Worm (Caenorhabditis elegans) whole organism, L4 larva: ENCODE data around the gene pmt-1.

Experiments used
- D1046.2 ChIP-seq: fragments of 200-800 bp; sonication (Bioruptor generic); IDR thresholded peaks from 2 replicates; pipeline ENCODE4 v1.3.6; 2022; ENCODE audit warnings: missing genetic modification characterization, missing compliant biosample characterization
- F10B5.3 ChIP-seq: sonication (generic microtip); optimal IDR thresholded peaks from 2 replicates; lab custom pipeline; 2016; ENCODE audit warnings: mild to moderate bottlenecking, missing genetic modification characterization, missing compliant biosample characterization
- F37D6.2 ChIP-seq: sonication (generic microtip); optimal IDR thresholded peaks from 2 replicates; lab custom pipeline; 2016; ENCODE audit warnings: mild to moderate bottlenecking, missing genetic modification characterization, missing compliant biosample characterization
- R02D3.7 ChIP-seq: fragments of 150-350 bp; sonication (generic microtip); optimal IDR thresholded peaks from 3 replicates; lab custom pipeline; 2014; ENCODE audit warnings: missing biosample characterization, missing genetic modification characterization
- T20F7.1 ChIP-seq: fragments of 200-800 bp; sonication (Bioruptor generic); optimal IDR thresholded peaks from 2 replicates; lab custom pipeline; 2018; ENCODE audit warnings: mild to moderate bottlenecking, missing genetic modification characterization, missing compliant biosample characterization
- Y75B8A.6 ChIP-seq: fragments of 200-800 bp; sonication (Bioruptor generic); IDR thresholded peaks from 2 replicates; pipeline ENCODE4 v1.3.6; 2022; ENCODE audit warnings: missing genetic modification reagents, missing genetic modification characterization, missing compliant biosample characterization
- ZK546.5 ChIP-seq, 2 experiments: sonication (generic microtip); optimal IDR thresholded peaks; 2 replicates each; lab custom pipeline; 2017; ENCODE audit warnings: missing biosample characterization in 2 of 2, missing genetic modification characterization in 2 of 2
- ama-1 ChIP-seq: fragments of 150-350 bp; optimal IDR thresholded peaks from 2 replicates; lab custom pipeline; 2014; ENCODE audit warnings: inconsistent platforms, mixed read lengths
- arid-1 ChIP-seq: fragments of 200-800 bp; sonication (Bioruptor generic); conservative IDR thresholded peaks from 2 replicates; pipeline ENCODE4 v1.3.6; 2022; ENCODE audit warnings: missing genetic modification reagents, missing genetic modification characterization, missing compliant biosample characterization
- attf-4 ChIP-seq: sonication (generic microtip); optimal IDR thresholded peaks from 3 replicates; lab custom pipeline; 2017; ENCODE audit warnings: missing biosample characterization, missing genetic modification characterization
- ceh-20 ChIP-seq: fragments of 200-800 bp; sonication (Bioruptor generic); IDR thresholded peaks from 2 replicates; pipeline ENCODE4 v1.3.6; 2022; ENCODE audit warnings: missing genetic modification reagents, missing genetic modification characterization, missing compliant biosample characterization
- ceh-28 ChIP-seq: fragments of 150-350 bp; optimal IDR thresholded peaks from 2 replicates; lab custom pipeline; 2014; ENCODE audit warnings: missing biosample characterization, missing genetic modification reagents, missing genetic modification characterization
- ceh-82 ChIP-seq: sonication (generic microtip); optimal IDR thresholded peaks from 2 replicates; lab custom pipeline; 2017; ENCODE audit warnings: missing biosample characterization, missing genetic modification characterization
- cey-2 ChIP-seq: sonication (generic microtip); optimal IDR thresholded peaks from 3 replicates; lab custom pipeline; 2017; ENCODE audit warnings: missing genetic modification characterization, mild to moderate bottlenecking, missing compliant biosample characterization, antibody characterized with exemption, borderline replicate concordance; ENCODE audit not compliant: insufficient read depth
- daf-19 ChIP-seq: fragments of 200-800 bp; sonication (Bioruptor generic); conservative IDR thresholded peaks from 2 replicates; pipeline ENCODE4 v1.3.6; 2022; ENCODE audit warnings: missing genetic modification characterization, missing compliant biosample characterization
- dmd-8 ChIP-seq: fragments of 200-800 bp; sonication (Bioruptor generic); IDR thresholded peaks from 2 replicates; pipeline ENCODE4 v1.3.6; 2022; ENCODE audit warnings: missing genetic modification characterization, missing compliant biosample characterization
- dmd-9 ChIP-seq: fragments of 200-800 bp; sonication (Bioruptor generic); IDR thresholded peaks from 2 replicates; pipeline ENCODE4 v1.3.6; 2022; ENCODE audit warnings: missing genetic modification reagents, missing genetic modification characterization, missing compliant biosample characterization
- egl-43 ChIP-seq: fragments of 200-800 bp; sonication (Bioruptor generic); IDR thresholded peaks from 2 replicates; pipeline ENCODE4 v1.3.6; 2022; ENCODE audit warnings: missing genetic modification reagents, missing genetic modification characterization, missing compliant biosample characterization
- fkh-10 ChIP-seq: fragments of 150-350 bp; optimal IDR thresholded peaks from 2 replicates; lab custom pipeline; 2014; ENCODE audit warnings: missing biosample characterization, missing genetic modification reagents, missing genetic modification characterization
- fos-1 ChIP-seq: fragments of 150-350 bp; optimal IDR thresholded peaks from 2 replicates; lab custom pipeline; 2014; ENCODE audit warnings: missing biosample characterization, missing genetic modification characterization
- gei-8 ChIP-seq: fragments of 200-800 bp; sonication (Bioruptor generic); optimal IDR thresholded peaks from 2 replicates; lab custom pipeline; 2018; ENCODE audit warnings: mild to moderate bottlenecking, missing genetic modification characterization, missing compliant biosample characterization
- hlh-11 ChIP-seq: fragments of 200-800 bp; sonication (Bioruptor generic); optimal IDR thresholded peaks from 2 replicates; lab custom pipeline; 2018; ENCODE audit warnings: mild to moderate bottlenecking, missing genetic modification characterization, missing compliant biosample characterization
- hmg-1.1 ChIP-seq: fragments of 200-800 bp; sonication (Bioruptor generic); IDR thresholded peaks from 2 replicates; pipeline ENCODE4 v1.3.6; 2022; ENCODE audit warnings: missing genetic modification reagents, missing genetic modification characterization, missing compliant biosample characterization
- jun-1 ChIP-seq: fragments of 150-350 bp; optimal IDR thresholded peaks from 2 replicates; lab custom pipeline; 2014; ENCODE audit warnings: missing biosample characterization, missing genetic modification reagents, missing genetic modification characterization
- lin-1 ChIP-seq: fragments of 200-800 bp; sonication (Bioruptor generic); IDR thresholded peaks from 2 replicates; pipeline ENCODE4 v1.3.6; 2022; ENCODE audit warnings: missing genetic modification reagents, missing genetic modification characterization, missing compliant biosample characterization
- lin-13 ChIP-seq: fragments of 150-350 bp; optimal IDR thresholded peaks from 2 replicates; lab custom pipeline; 2014; ENCODE audit warnings: missing biosample characterization, missing genetic modification reagents, missing genetic modification characterization
- lin-29 ChIP-seq: fragments of 200-800 bp; sonication (Bioruptor generic); IDR thresholded peaks from 2 replicates; pipeline ENCODE4 v1.3.6; 2022; ENCODE audit warnings: missing genetic modification reagents, missing genetic modification characterization, missing compliant biosample characterization
- lir-3 ChIP-seq: sonication (generic microtip); optimal IDR thresholded peaks from 2 replicates; lab custom pipeline; 2016; ENCODE audit warnings: mild to moderate bottlenecking, missing genetic modification characterization, missing compliant biosample characterization
- lsy-2 ChIP-seq, 2 experiments: fragments of 150-350 bp in 1 of 2; sonication (generic microtip) in 1 of 2; optimal IDR thresholded peaks; 2 replicates each; lab custom pipeline; 2014 to 2017; ENCODE audit warnings: missing biosample characterization in 2 of 2, missing genetic modification characterization in 2 of 2
- madf-9 ChIP-seq: fragments of 200-800 bp; sonication (Bioruptor generic); conservative IDR thresholded peaks from 2 replicates; pipeline ENCODE4 v1.3.6; 2022; ENCODE audit warnings: missing genetic modification reagents, missing genetic modification characterization, missing compliant biosample characterization
- mep-1 ChIP-seq: fragments of 150-350 bp; sonication (generic microtip); optimal IDR thresholded peaks from 3 replicates; lab custom pipeline; 2014; ENCODE audit warnings: missing biosample characterization, missing genetic modification characterization
- mes-2 ChIP-seq: sonication (generic microtip); optimal IDR thresholded peaks from 2 replicates; lab custom pipeline; 2016; ENCODE audit warnings: missing genotype, mild to moderate bottlenecking, missing genetic modification characterization, missing compliant biosample characterization; ENCODE audit not compliant: poor library complexity, severe bottlenecking
- nhr-11 ChIP-seq: fragments of 150-350 bp; optimal IDR thresholded peaks from 2 replicates; lab custom pipeline; 2014; ENCODE audit warnings: missing biosample characterization, missing genetic modification characterization
- nhr-28 ChIP-seq: fragments of 150-350 bp; optimal IDR thresholded peaks from 2 replicates; lab custom pipeline; 2014; ENCODE audit warnings: missing biosample characterization, missing genetic modification characterization
- nhr-41 ChIP-seq: fragments of 200-800 bp; sonication (Bioruptor generic); IDR thresholded peaks from 2 replicates; pipeline ENCODE4 v1.3.6; 2022; ENCODE audit warnings: missing genetic modification reagents, missing genetic modification characterization, missing compliant biosample characterization
- nhr-42 ChIP-seq: fragments of 200-800 bp; sonication (Bioruptor generic); IDR thresholded peaks from 2 replicates; pipeline ENCODE4 v1.3.6; 2022; ENCODE audit warnings: missing genetic modification characterization, missing compliant biosample characterization
- nhr-6 ChIP-seq: fragments of 150-350 bp; optimal IDR thresholded peaks from 2 replicates; lab custom pipeline; 2014; ENCODE audit warnings: missing biosample characterization, missing genetic modification characterization
- nhr-77 ChIP-seq: fragments of 150-350 bp; optimal IDR thresholded peaks from 2 replicates; lab custom pipeline; 2014; ENCODE audit warnings: missing biosample characterization, missing genetic modification characterization
- set-16 ChIP-seq: fragments of 200-800 bp; sonication (Bioruptor generic); IDR thresholded peaks from 2 replicates; pipeline ENCODE4 v1.3.6; 2022; ENCODE audit warnings: missing genetic modification reagents, missing genetic modification characterization, missing compliant biosample characterization
- skn-1 ChIP-seq: fragments of 150-350 bp; optimal IDR thresholded peaks from 2 replicates; lab custom pipeline; 2014; ENCODE audit warnings: missing biosample characterization, missing genetic modification characterization
- spr-3 ChIP-seq: fragments of 200-800 bp; sonication (Bioruptor generic); optimal IDR thresholded peaks from 2 replicates; lab custom pipeline; 2018; ENCODE audit warnings: mild to moderate bottlenecking, missing genetic modification characterization, missing compliant biosample characterization
- tag-97 ChIP-seq: fragments of 200-800 bp; sonication (Bioruptor generic); IDR thresholded peaks from 2 replicates; pipeline ENCODE4 v1.3.6; 2022; ENCODE audit warnings: missing genetic modification characterization, missing compliant biosample characterization
- unc-130 ChIP-seq: sonication (generic microtip); optimal IDR thresholded peaks from 2 replicates; lab custom pipeline; 2016; ENCODE audit warnings: missing genetic modification reagents, missing genetic modification characterization, missing compliant biosample characterization
- unc-62 ChIP-seq, 3 experiments: fragments of 150-350 bp in 1 of 3; sonication (generic microtip); optimal IDR thresholded peaks in 2 of 3; peaks in 1 of 3; 1 replicate in 1 of 3; 2 replicates in 2 of 3; lab custom pipeline; 2014 to 2017; ENCODE audit warnings: missing biosample characterization in 3 of 3, missing genetic modification characterization in 3 of 3, missing genetic modification reagents in 3 of 3, missing genotype in 1 of 3
- vab-7 ChIP-seq: fragments of 200-800 bp; sonication (Bioruptor generic); IDR thresholded peaks from 2 replicates; pipeline ENCODE4 v1.3.6; 2022; ENCODE audit warnings: missing genetic modification reagents, missing genetic modification characterization, missing compliant biosample characterization
- zfp-3 ChIP-seq: fragments of 200-800 bp; sonication (Bioruptor generic); conservative IDR thresholded peaks from 2 replicates; pipeline ENCODE4 v1.3.6; 2022; ENCODE audit warnings: missing genetic modification reagents, missing genetic modification characterization, missing compliant biosample characterization
- zip-11 ChIP-seq: fragments of 200-800 bp; sonication (Bioruptor generic); IDR thresholded peaks from 2 replicates; pipeline ENCODE4 v1.3.6; 2022; ENCODE audit warnings: missing genetic modification characterization, missing compliant biosample characterization
- ztf-11 ChIP-seq: fragments of 150-350 bp; optimal IDR thresholded peaks from 2 replicates; lab custom pipeline; 2014; ENCODE audit warnings: missing biosample characterization, missing genetic modification characterization

pmt-1 gene

DNA sequence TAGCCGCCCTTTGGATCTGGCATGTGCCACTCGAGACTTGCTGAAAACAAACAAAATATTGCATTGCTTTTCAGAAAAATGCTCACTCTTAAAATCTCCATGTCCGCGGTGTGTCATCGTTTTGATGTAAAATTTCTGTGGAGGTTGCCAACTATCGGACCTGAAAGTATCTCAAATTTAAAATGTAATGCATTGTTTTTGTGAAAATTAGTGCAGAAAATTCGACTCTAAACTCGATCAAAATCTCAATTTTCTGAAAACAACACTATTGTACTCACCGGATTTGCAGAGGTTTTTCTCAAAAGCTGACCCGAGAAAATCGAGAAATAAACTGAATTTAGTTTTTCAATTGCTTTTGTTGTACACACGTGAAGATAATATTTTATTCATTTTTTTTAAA lies 40.8 kb downstream of the pmt-1 start, which contains the start of gene T16D1.1:
TSS of gene T16D1.1 (minus strand) at position 101 of the 400 bp plus-strand sequence.
- no peak for TF ChIP-seq ama-1 (lab: Kevin White, UChicago)

DNA sequence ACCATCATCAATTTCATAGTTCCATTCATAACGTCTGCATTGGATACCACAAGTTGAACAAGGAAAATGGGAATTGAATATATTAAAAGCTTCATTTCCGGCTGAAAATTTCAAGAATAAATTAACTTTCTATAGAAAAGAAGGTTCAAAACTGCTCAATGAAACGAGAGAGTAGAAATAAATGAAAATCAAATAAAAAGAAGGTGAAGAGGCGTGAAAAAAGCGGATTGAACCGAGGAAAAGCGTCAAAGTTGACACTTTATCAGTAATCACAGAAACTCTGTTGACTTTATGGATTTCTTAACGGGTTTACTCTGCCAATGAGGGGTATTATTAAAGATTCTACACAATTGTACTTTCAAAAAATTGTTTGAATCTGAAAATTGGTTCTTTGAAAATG lies 44.0 kb downstream of the pmt-1 start, which contains the start of gene pho-4:
TSS of gene pho-4 (minus strand) at position 101 of the 400 bp plus-strand sequence.
- TF ChIP-seq D1046.2 (GFP tag; lab: Robert Waterston, UW) (no peak), nhr-77 (tag; lab: Kevin White, UChicago) (no peak), unc-62 (GFP tag; optimal IDR thresholded peaks at IDR 0.05 in 1 of 2; lab: Kevin White, UChicago) (no peak), unc-62 (tag; optimal IDR thresholded peaks at IDR 0.05; lab: Kevin White, UChicago) (no peak), ZK546.5 (tag; optimal IDR thresholded peaks at IDR 0.05; lab: Kevin White, UChicago) (no peak), ceh-28 (tag; lab: Kevin White, UChicago) (no peak), attf-4 (tag; lab: Kevin White, UChicago) (no peak), mes-2 (tag; lab: Kevin White, UChicago) (no peak), gei-8 (GFP tag; lab: Kevin White, UChicago) (no peak), hlh-11 (tag; lab: Kevin White, UChicago) (no peak), zip-11 (no peak), madf-9 (GFP tag; lab: Robert Waterston, UW) (no peak), T20F7.1 (GFP tag; lab: Kevin White, UChicago) (no peak), ceh-82 (tag; lab: Kevin White, UChicago) (no peak), set-16 (GFP tag; lab: Robert Waterston, UW) (no peak), mep-1 (tag; lab: Kevin White, UChicago) (no peak), ztf-11 (no peak), R02D3.7 (no peak), F37D6.2 (tag; lab: Kevin White, UChicago) (no peak), lin-29 (no peak), nhr-28 (tag; lab: Kevin White, UChicago) (no peak)

DNA sequence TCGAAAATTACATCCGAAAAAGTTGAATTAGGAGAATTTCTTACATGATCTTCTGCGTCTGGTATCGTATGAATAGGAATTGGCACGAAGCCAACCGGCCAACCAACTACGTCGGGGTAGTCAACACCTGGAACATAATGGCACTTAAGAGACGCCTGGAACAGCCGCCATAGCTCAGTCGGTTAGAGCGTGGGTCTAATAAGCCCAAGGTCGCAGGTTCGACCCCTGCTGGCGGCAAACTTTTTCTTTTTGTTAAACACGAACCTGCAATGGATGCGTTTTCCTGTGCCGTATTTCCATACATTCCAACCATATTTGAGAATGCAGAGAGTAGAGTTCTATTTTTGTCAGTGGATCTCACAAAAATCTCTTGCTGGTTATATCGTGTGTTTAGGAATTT lies 44.6 kb downstream of the pmt-1 start:
- TF ChIP-seq lin-1 (GFP tag; lab: Robert Waterston, UW) = no peak
- TF ChIP-seq daf-19 (GFP tag; lab: Robert Waterston, UW) = no peak
- TF ChIP-seq fkh-10 (GFP tag; lab: Kevin White, UChicago) = no peak
- no peak for TF ChIP-seq spr-3
- no peak for TF ChIP-seq nhr-42 (GFP tag; lab: Robert Waterston, UW)
- TF ChIP-seq ceh-20 = no peak
- peak; percentile 72 for TF ChIP-seq egl-43 (GFP tag; lab: Robert Waterston, UW)
- no peak for TF ChIP-seq lsy-2 (tag; optimal IDR thresholded peaks at IDR 0.05; lab: Kevin White, UChicago)
- 0 out of 2 replicates have a peak, but pooled peaks have one; percentile 25 for TF ChIP-seq arid-1 (GFP tag; lab: Robert Waterston, UW)
- no peak for TF ChIP-seq hmg-1.1 (GFP tag; lab: Robert Waterston, UW)
- no peak for TF ChIP-seq tag-97 (GFP tag; lab: Robert Waterston, UW)
- 0 out of 2 replicates have a peak, but pooled peaks have one; percentile 46 for TF ChIP-seq zfp-3
- no peak for TF ChIP-seq cey-2 (tag; lab: Kevin White, UChicago)
- no peak for TF ChIP-seq gei-8 (GFP tag; lab: Kevin White, UChicago)
- TF ChIP-seq dmd-9 (GFP tag; lab: Robert Waterston, UW) = no peak
- no peak for TF ChIP-seq nhr-11 (tag; lab: Kevin White, UChicago)
- TF ChIP-seq unc-130 (GFP tag; lab: Kevin White, UChicago) = peak; percentile 11
- no peak for TF ChIP-seq Y75B8A.6
- TF ChIP-seq lin-29 = no peak
- no peak for TF ChIP-seq nhr-6 (tag; lab: Kevin White, UChicago)
- no peak for TF ChIP-seq fos-1 (tag; lab: Kevin White, UChicago)
- no peak for TF ChIP-seq skn-1 (tag; lab: Kevin White, UChicago)
- no peak for TF ChIP-seq zip-11
- no peak for TF ChIP-seq ztf-11
- no peak for TF ChIP-seq nhr-41 (GFP tag; lab: Robert Waterston, UW)
- no peak for TF ChIP-seq F10B5.3 (tag; lab: Kevin White, UChicago)
- no peak for TF ChIP-seq jun-1 (tag; lab: Kevin White, UChicago)
- no peak for TF ChIP-seq lin-13 (GFP tag; lab: Kevin White, UChicago)
- TF ChIP-seq dmd-8 = peak; percentile 73; the same call in 1 of the 2 replicates
- no peak for TF ChIP-seq lir-3 (tag; lab: Kevin White, UChicago)
- 0 out of 2 replicates have a peak, but pooled peaks have one; percentile 53 for TF ChIP-seq vab-7
